Fruit fly (Drosophila melanogaster): ENCODE results near the gene CG32085.

DNA sequence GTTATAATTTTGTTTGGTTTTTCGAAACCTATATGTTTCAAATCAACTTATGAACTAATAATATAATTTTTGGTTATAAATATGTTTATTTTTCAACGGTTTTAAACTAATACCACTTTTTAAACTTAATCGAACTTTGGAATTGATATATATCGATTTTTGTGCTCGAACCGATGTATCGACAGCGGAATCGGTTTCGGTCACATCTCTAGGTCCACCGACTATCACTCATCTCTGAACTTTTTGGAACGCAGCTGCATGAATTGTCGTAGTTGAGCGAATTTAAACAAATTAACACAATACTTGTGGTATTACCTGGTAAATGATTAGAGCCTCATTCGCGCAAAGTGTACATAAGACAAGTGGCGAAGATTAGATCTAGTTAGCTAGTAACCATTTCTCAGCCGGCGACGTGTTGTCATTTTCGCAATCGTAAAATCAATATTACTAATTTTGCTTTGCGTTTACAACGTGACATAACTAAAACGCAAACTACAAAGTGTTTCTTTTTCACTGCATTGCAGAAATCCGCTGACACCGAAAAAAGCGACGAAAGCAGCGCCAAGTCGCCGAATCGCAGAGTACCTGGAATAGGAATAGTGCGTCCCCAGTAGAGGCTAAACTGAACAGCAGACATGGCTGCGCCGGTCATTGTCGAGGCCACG lies 52.2 kb downstream of the CG32085 start, which contains the start of gene Apt1:
- TF ChIP-seq usp (GFP tag; optimal IDR thresholded peaks at IDR 0.05) (no peak), psq (optimal IDR thresholded peaks at IDR 0.05) (no peak), pan (optimal IDR thresholded peaks at IDR 0.05) (no peak), CG8478 (optimal IDR thresholded peaks at IDR 0.05) (no peak), Dll (optimal IDR thresholded peaks at IDR 0.05) (no peak)
